Worm (Caenorhabditis elegans) whole organism, mixed stage, embryonic: ENCODE measurements around the gene C14F11.7.

Source experiments
- M03D4.4 ChIP-seq: sonication (generic microtip); optimal IDR thresholded peaks from 2 replicates; lab custom pipeline; 2017; ENCODE audit warnings: mild to moderate bottlenecking, missing genetic modification characterization, missing compliant biosample characterization
- bed-3 ChIP-seq: fragments of 200-800 bp; sonication (Bioruptor generic); optimal IDR thresholded peaks from 3 replicates; lab custom pipeline; 2018; ENCODE audit warnings: mild to moderate bottlenecking, missing genetic modification characterization, moderate library complexity, missing compliant biosample characterization
- blmp-1 ChIP-seq: fragments of 150-350 bp; optimal IDR thresholded peaks from 2 replicates; lab custom pipeline; 2014; ENCODE audit warnings: missing biosample characterization, missing genetic modification characterization
- ceh-39 ChIP-seq: fragments of 150-350 bp; optimal IDR thresholded peaks from 2 replicates; lab custom pipeline; 2014; ENCODE audit warnings: missing biosample characterization, missing genetic modification characterization
- ceh-43 ChIP-seq: fragments of 200-800 bp; sonication (Bioruptor generic); optimal IDR thresholded peaks from 2 replicates; lab custom pipeline; 2018; ENCODE audit warnings: mild to moderate bottlenecking, missing genetic modification characterization, moderate library complexity, missing compliant biosample characterization
- ceh-83 ChIP-seq: fragments of 200-800 bp; sonication (Bioruptor generic); optimal IDR thresholded peaks from 2 replicates; lab custom pipeline; 2018; ENCODE audit warnings: mild to moderate bottlenecking, missing genetic modification characterization, missing compliant biosample characterization
- ces-1 ChIP-seq: fragments of 150-350 bp; optimal IDR thresholded peaks from 2 replicates; lab custom pipeline; 2014; ENCODE audit warnings: missing biosample characterization, missing genetic modification reagents, missing genetic modification characterization
- cnd-1 ChIP-seq: fragments of 200-800 bp; sonication (Bioruptor generic); optimal IDR thresholded peaks from 2 replicates; lab custom pipeline; 2018; ENCODE audit warnings: mild to moderate bottlenecking, missing genetic modification characterization, missing compliant biosample characterization
- drap-1 ChIP-seq: fragments of 200-800 bp; sonication (Bioruptor generic); optimal IDR thresholded peaks from 3 replicates; lab custom pipeline; 2018; ENCODE audit warnings: mild to moderate bottlenecking, missing genetic modification characterization, missing compliant biosample characterization
- elt-1 ChIP-seq: sonication (generic microtip); optimal IDR thresholded peaks from 2 replicates; lab custom pipeline; 2017; ENCODE audit warnings: missing genetic modification characterization, mild to moderate bottlenecking, missing compliant biosample characterization, antibody characterized with exemption, moderate library complexity, borderline replicate concordance; ENCODE audit not compliant: insufficient read depth
- elt-3 ChIP-seq: fragments of 150-350 bp; optimal IDR thresholded peaks from 2 replicates; lab custom pipeline; 2014; ENCODE audit warnings: missing biosample characterization, missing genetic modification characterization
- flh-1 ChIP-seq: fragments of 200-800 bp; sonication (Bioruptor generic); optimal IDR thresholded peaks from 2 replicates; lab custom pipeline; 2018; ENCODE audit warnings: mild to moderate bottlenecking, missing genetic modification characterization, moderate library complexity, missing compliant biosample characterization
- ham-2 ChIP-seq: fragments of 200-800 bp; sonication (Bioruptor generic); optimal IDR thresholded peaks from 2 replicates; lab custom pipeline; 2018; ENCODE audit warnings: mild to moderate bottlenecking, missing genetic modification characterization, missing compliant biosample characterization
- hlh-1 ChIP-seq: fragments of 150-350 bp; optimal IDR thresholded peaks from 2 replicates; lab custom pipeline; 2014; ENCODE audit warnings: missing biosample characterization, missing genetic modification reagents, missing genetic modification characterization
- lin-13 ChIP-seq: fragments of 150-350 bp; optimal IDR thresholded peaks from 2 replicates; lab custom pipeline; 2014; ENCODE audit warnings: missing biosample characterization, missing genetic modification characterization
- lin-32 ChIP-seq: fragments of 200-800 bp; sonication (Bioruptor generic); optimal IDR thresholded peaks from 2 replicates; lab custom pipeline; 2018; ENCODE audit warnings: mild to moderate bottlenecking, missing genetic modification characterization, missing compliant biosample characterization
- lsy-2 ChIP-seq: fragments of 150-350 bp; optimal IDR thresholded peaks from 2 replicates; lab custom pipeline; 2014; ENCODE audit warnings: missing biosample characterization, missing genetic modification characterization
- mep-1 ChIP-seq: fragments of 150-350 bp; optimal IDR thresholded peaks from 2 replicates; lab custom pipeline; 2017; ENCODE audit warnings: missing biosample characterization, missing genetic modification reagents, missing genetic modification characterization, inconsistent platforms
- mls-2 ChIP-seq: sonication (generic microtip); optimal IDR thresholded peaks from 2 replicates; lab custom pipeline; 2016; ENCODE audit warnings: mild to moderate bottlenecking, missing genetic modification characterization, moderate library complexity, missing compliant biosample characterization
- nhr-12 ChIP-seq: fragments of 150-350 bp; optimal IDR thresholded peaks from 2 replicates; lab custom pipeline; 2014; ENCODE audit warnings: missing biosample characterization, missing genetic modification characterization
- nhr-2 ChIP-seq: fragments of 150-350 bp; optimal IDR thresholded peaks from 2 replicates; lab custom pipeline; 2014; ENCODE audit warnings: missing biosample characterization, missing genetic modification characterization
- nhr-237 ChIP-seq: fragments of 150-350 bp; optimal IDR thresholded peaks from 2 replicates; lab custom pipeline; 2014; ENCODE audit warnings: missing biosample characterization, missing genetic modification characterization
- nhr-28 ChIP-seq: fragments of 150-350 bp; optimal IDR thresholded peaks from 2 replicates; lab custom pipeline; 2014; ENCODE audit warnings: missing biosample characterization, missing genetic modification characterization
- nhr-76 ChIP-seq: sonication (generic microtip); optimal IDR thresholded peaks from 2 replicates; lab custom pipeline; 2017; ENCODE audit warnings: missing biosample characterization, missing genetic modification characterization
- pha-4 ChIP-seq: fragments of 150-350 bp; optimal IDR thresholded peaks from 2 replicates; lab custom pipeline; 2018; ENCODE audit warnings: missing biosample characterization, missing genetic modification reagents, missing genetic modification characterization
- sem-2 ChIP-seq: fragments of 200-800 bp; sonication (Bioruptor generic); optimal IDR thresholded peaks from 2 replicates; lab custom pipeline; 2018; ENCODE audit warnings: mild to moderate bottlenecking, missing genetic modification characterization, missing compliant biosample characterization
- snpc-4 ChIP-seq: fragments of 150-350 bp; optimal IDR thresholded peaks from 2 replicates; lab custom pipeline; 2014; ENCODE audit warnings: missing biosample characterization, missing genetic modification characterization
- tbx-8 ChIP-seq: fragments of 200-800 bp; sonication (Bioruptor generic); optimal IDR thresholded peaks from 2 replicates; lab custom pipeline; 2018; ENCODE audit warnings: mild to moderate bottlenecking, missing genetic modification characterization, moderate library complexity, missing compliant biosample characterization
- unc-120 ChIP-seq: sonication (generic microtip); optimal IDR thresholded peaks from 2 replicates; lab custom pipeline; 2017; ENCODE audit warnings: missing genetic modification characterization, missing compliant biosample characterization; ENCODE audit not compliant: poor library complexity, severe bottlenecking
- unc-39 ChIP-seq: fragments of 150-350 bp; optimal IDR thresholded peaks from 2 replicates; lab custom pipeline; 2014; ENCODE audit warnings: missing biosample characterization, missing genetic modification characterization
- unc-62 ChIP-seq: fragments of 150-350 bp; optimal IDR thresholded peaks from 2 replicates; lab custom pipeline; 2014; ENCODE audit warnings: missing biosample characterization, missing genetic modification reagents, missing genetic modification characterization
- zip-8 ChIP-seq: fragments of 150-350 bp; optimal IDR thresholded peaks from 2 replicates; lab custom pipeline; 2014; ENCODE audit warnings: missing biosample characterization, missing genetic modification characterization
- ztf-11 ChIP-seq: fragments of 150-350 bp; optimal IDR thresholded peaks from 2 replicates; lab custom pipeline; 2014; ENCODE audit warnings: missing biosample characterization, missing genetic modification characterization

The C14F11.7 gene

DNA sequence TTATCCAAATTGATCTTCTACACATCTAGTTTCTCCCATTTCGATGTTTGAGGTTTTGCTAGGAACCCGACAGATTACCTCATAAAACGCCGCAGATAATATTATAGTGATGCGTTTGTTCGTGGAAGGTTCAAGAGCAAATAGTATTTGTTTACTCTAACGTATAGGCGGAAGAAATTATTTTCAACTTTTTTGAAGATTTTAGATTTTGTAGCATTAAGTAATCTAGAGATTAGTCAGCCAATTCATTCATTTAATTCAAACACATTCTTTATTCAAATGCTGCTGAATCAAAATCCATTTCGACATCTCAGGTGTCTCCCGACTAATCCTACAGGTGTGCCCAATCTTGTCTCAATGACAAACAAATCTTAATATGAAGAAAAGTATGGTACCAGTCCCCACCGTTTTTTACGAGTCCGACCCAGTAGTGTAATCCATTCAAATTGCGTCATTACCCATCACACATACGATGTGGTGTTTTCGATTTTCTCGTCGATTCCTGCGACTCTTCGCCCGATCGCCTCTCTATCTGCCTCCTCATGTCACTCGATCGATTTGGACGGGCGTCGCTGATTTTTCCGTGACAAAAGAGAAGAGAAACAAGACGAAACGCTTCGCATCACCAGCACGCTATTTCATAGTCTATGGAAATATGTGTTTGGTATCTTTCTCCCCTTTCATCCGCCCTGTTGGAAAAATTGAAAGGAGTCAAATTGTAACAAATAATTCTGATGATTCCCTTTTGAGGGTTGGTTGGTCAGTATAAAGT, 45.7 kb upstream of the C14F11.7 start:
- TF ChIP-seq sem-2 (GFP tag; lab: Kevin White, UChicago) (no peak), mls-2 (tag; lab: Kevin White, UChicago) (peak; percentile 8), ceh-83 (GFP tag; lab: Kevin White, UChicago) (peak; percentile 45), zip-8 (peak; percentile 75), cnd-1 (tag; lab: Kevin White, UChicago) (peak; percentile 12), unc-120 (tag; lab: Kevin White, UChicago) (peak; percentile 45), tbx-8 (GFP tag; lab: Kevin White, UChicago) (no peak), unc-62 (GFP tag; lab: Kevin White, UChicago) (peak; percentile 86), ham-2 (peak; percentile 24), lsy-2 (peak; percentile 21), hlh-1 (tag; lab: Kevin White, UChicago) (peak; percentile 28)
- TF ChIP-seq, all 35 proteins: peak for 9

DNA sequence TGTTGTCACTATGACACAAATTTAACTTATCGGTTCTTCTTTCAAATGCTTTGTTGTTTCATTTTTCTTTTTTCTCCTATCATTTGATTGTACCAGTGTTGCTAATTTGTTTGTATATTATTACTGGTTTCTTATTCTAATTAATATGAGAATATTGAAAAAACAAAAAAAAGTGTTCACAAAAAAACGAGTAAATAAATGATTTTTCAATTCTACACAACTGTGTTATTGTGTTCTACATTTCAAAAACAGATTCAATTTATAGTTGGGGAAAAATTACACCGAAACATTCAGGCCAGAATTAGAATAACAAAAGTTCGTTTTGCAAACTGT, 45.2 kb upstream of the C14F11.7 start:
- TF ChIP-seq ham-2 (no peak), ceh-39 (tag; lab: Kevin White, UChicago) (no peak), pha-4 (tag; lab: Kevin White, UChicago) (no peak), cnd-1 (tag; lab: Kevin White, UChicago) (no peak), ceh-43 (GFP tag; lab: Kevin White, UChicago) (no peak), nhr-2 (tag; lab: Kevin White, UChicago) (no peak), unc-62 (GFP tag; lab: Kevin White, UChicago) (no peak), ztf-11 (tag; lab: Kevin White, UChicago) (no peak), mls-2 (tag; lab: Kevin White, UChicago) (no peak), lsy-2 (no peak), M03D4.4 (tag; lab: Kevin White, UChicago) (no peak), nhr-237 (no peak)

DNA sequence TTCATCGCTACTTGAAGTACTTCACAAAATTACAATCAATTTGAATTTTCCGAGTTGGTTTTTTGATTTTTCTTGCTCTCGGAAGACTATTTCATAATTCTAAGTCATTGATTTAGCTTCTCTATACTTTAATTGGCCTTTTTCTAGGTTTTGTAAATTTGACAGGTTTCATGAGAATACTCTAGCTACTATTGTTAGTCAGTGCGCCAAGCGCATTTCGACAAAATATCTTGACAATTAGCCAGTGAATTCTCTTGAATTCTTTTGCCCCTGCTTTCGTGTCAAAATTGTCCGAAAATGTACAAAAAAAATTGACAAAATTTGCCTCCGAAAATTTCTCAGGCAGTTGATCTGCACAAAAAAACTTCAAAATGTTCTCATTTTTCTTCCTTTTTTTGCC, 44.8 kb upstream of the C14F11.7 start:
- TF ChIP-seq ces-1 (GFP tag; lab: Kevin White, UChicago) = no peak
- TF ChIP-seq mls-2 (tag; lab: Kevin White, UChicago) = no peak
- TF ChIP-seq snpc-4 (tag; lab: Kevin White, UChicago) = no peak
- TF ChIP-seq cnd-1 (tag; lab: Kevin White, UChicago) = no peak
- TF ChIP-seq nhr-28 = no peak
- TF ChIP-seq hlh-1 (tag; lab: Kevin White, UChicago) = no peak
- TF ChIP-seq lsy-2 = no peak
- no peak for TF ChIP-seq lin-13 (tag; lab: Kevin White, UChicago)
- TF ChIP-seq tbx-8 (GFP tag; lab: Kevin White, UChicago) = no peak
- TF ChIP-seq flh-1 (GFP tag; lab: Kevin White, UChicago) = no peak
- no peak for TF ChIP-seq pha-4 (tag; lab: Kevin White, UChicago)
- TF ChIP-seq, all 35 proteins: peak for 0

DNA sequence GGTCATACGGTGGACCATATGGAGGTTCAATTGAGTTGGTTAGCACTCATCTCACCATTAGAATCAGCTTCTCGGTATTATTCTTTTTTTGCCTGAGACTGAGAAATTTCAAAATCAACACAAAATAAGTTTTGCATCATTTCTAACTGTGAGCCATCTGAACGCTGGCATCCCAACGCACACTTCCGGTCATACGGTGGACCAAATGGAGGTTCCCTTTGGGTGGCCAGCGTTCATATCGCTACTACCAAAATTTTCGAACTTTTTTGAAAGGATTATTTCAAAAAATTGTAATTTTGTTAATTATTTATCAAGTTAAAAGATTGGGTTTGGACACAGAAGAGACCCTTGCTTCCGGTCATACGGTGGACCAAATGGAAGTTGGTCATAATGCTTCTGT, 44.4 kb upstream of the C14F11.7 start:
- TF ChIP-seq ceh-43 (GFP tag; lab: Kevin White, UChicago) (no peak), ces-1 (GFP tag; lab: Kevin White, UChicago) (no peak), cnd-1 (tag; lab: Kevin White, UChicago) (no peak), blmp-1 (tag; lab: Kevin White, UChicago) (no peak), M03D4.4 (tag; lab: Kevin White, UChicago) (no peak), nhr-28 (no peak), mls-2 (tag; lab: Kevin White, UChicago) (no peak), drap-1 (GFP tag; lab: Kevin White, UChicago) (no peak), elt-3 (tag; lab: Kevin White, UChicago) (no peak), unc-39 (tag; lab: Kevin White, UChicago) (no peak), unc-120 (tag; lab: Kevin White, UChicago) (no peak), nhr-2 (tag; lab: Kevin White, UChicago) (no peak), ceh-39 (tag; lab: Kevin White, UChicago) (no peak), ceh-83 (GFP tag; lab: Kevin White, UChicago) (no peak), ztf-11 (tag; lab: Kevin White, UChicago) (no peak), ham-2 (no peak)

DNA sequence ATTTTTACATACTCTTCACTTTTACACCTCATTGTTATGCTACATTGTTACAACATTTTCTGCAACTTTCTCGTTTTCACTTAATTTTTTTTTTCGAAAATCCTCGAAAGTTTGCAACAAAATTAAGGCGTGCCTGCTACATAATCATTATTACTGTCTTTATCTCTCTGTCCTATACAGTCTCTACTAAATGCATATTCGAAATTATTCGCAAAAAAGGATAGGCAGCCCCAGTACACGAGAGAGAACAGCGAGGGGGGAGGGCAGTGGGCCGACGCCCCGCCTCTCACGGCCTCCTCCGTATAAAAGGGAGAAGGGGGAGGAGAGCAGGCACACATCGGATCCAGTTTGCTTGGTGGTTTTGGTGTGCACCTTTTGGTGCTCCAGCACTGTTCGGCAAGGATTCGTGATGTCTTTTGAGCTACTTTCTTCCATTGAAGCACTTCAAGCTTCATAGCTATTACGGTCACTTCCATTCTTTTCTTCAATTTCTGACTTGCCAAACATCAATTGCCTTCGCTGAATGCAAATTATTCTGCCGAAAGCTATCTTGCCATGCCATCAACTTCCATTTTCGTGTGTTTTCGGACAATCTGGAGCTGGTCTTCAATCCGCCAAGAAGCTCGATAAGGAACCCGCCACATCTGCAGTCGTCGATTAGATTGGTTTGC, 43.7 kb upstream of the C14F11.7 start:
- TF ChIP-seq mls-2 (tag; lab: Kevin White, UChicago) = peak; percentile 18
- no peak for TF ChIP-seq ceh-43 (GFP tag; lab: Kevin White, UChicago)
- no peak for TF ChIP-seq nhr-2 (tag; lab: Kevin White, UChicago)
- no peak for TF ChIP-seq mep-1 (tag; lab: Kevin White, UChicago)
- TF ChIP-seq sem-2 (GFP tag; lab: Kevin White, UChicago) = no peak
- TF ChIP-seq nhr-28 = no peak
- no peak for TF ChIP-seq nhr-12 (tag; lab: Kevin White, UChicago)
- peak; percentile 48 for TF ChIP-seq elt-3 (tag; lab: Kevin White, UChicago)
- no peak for TF ChIP-seq lin-32 (GFP tag; lab: Kevin White, UChicago)
- no peak for TF ChIP-seq bed-3 (GFP tag; lab: Kevin White, UChicago)
- TF ChIP-seq nhr-76 = no peak
- no peak for TF ChIP-seq hlh-1 (tag; lab: Kevin White, UChicago)
- peak; percentile 32 for TF ChIP-seq unc-120 (tag; lab: Kevin White, UChicago)
- no peak for TF ChIP-seq nhr-237
- no peak for TF ChIP-seq pha-4 (tag; lab: Kevin White, UChicago)
- TF ChIP-seq ceh-39 (tag; lab: Kevin White, UChicago) = no peak
- TF ChIP-seq elt-1 = no peak
- TF ChIP-seq zip-8 = no peak
- TF ChIP-seq snpc-4 (tag; lab: Kevin White, UChicago) = no peak
- TF ChIP-seq unc-39 (tag; lab: Kevin White, UChicago) = no peak
- no peak for TF ChIP-seq ces-1 (GFP tag; lab: Kevin White, UChicago)
- TF ChIP-seq blmp-1 (tag; lab: Kevin White, UChicago) = no peak
- no peak for TF ChIP-seq unc-62 (GFP tag; lab: Kevin White, UChicago)
- peak; percentile 19 for TF ChIP-seq lin-13 (tag; lab: Kevin White, UChicago)
- no peak for TF ChIP-seq flh-1 (GFP tag; lab: Kevin White, UChicago)
- TF ChIP-seq ham-2 = peak; percentile 8
- TF ChIP-seq drap-1 (GFP tag; lab: Kevin White, UChicago) = peak; percentile 45
